Worm (Caenorhabditis elegans): ENCODE measurements around the gene bath-44.

ce11 chrII:7408192-7408591, 13.4 kb downstream of the bath-44 start, which contains the start of gene srd-55:
- TF ChIP-seq unc-62 (GFP tag; optimal IDR thresholded peaks at IDR 0.05) (no peak), pha-4 (tag; optimal IDR thresholded peaks at IDR 0.05) (no peak), lin-15B (tag; optimal IDR thresholded peaks at IDR 0.05) (no peak), fos-1 (tag; optimal IDR thresholded peaks at IDR 0.05) (no peak), mdl-1 (tag; optimal IDR thresholded peaks at IDR 0.05) (no peak), nhr-25 (tag; optimal IDR thresholded peaks at IDR 0.05) (no peak), ceh-82 (tag; optimal IDR thresholded peaks at IDR 0.05) (no peak), skn-1 (tag; optimal IDR thresholded peaks at IDR 0.05) (no peak)
